Fruit fly (Drosophila melanogaster): Measurements from ENCODE around the gene shop.
A peak's percentile ranks its signal among the peaks of the same experiment; 100 is the strongest.

Gene shop

dm6 chrX:18848338-18849021, at the start of gene shop (continued):
- TF ChIP-seq esg (GFP tag; conservative IDR thresholded peaks at IDR 0.05) (peak; percentile 77), CG13894 (tag; optimal IDR thresholded peaks at IDR 0.05) (peak; percentile 46), pros (GFP tag; optimal IDR thresholded peaks at IDR 0.05) (no peak), CG18011 (GFP tag; optimal IDR thresholded peaks at IDR 0.05) (peak; percentile 58), Dbx (GFP tag; IDR thresholded peaks at IDR 0.05) (peak; percentile 76), Lim3 (GFP tag; IDR thresholded peaks at IDR 0.05) (no peak), Asciz (GFP tag; optimal IDR thresholded peaks at IDR 0.05) (peak; percentile 81), sc (optimal IDR thresholded peaks at IDR 0.05) (no peak), sc (GFP tag; optimal IDR thresholded peaks at IDR 0.05) (peak; percentile 63), CG9609 (GFP tag; optimal IDR thresholded peaks at IDR 0.05) (peak; percentile 64), gce (GFP tag; IDR thresholded peaks at IDR 0.05) (0 out of 3 replicates have a peak, but pooled peaks have one; percentile 57), CG30431 (GFP tag; optimal IDR thresholded peaks at IDR 0.05) (peak; percentile 59), sd (tag; optimal IDR thresholded peaks at IDR 0.05) (peak; percentile 58), CG3281 (GFP tag; optimal IDR thresholded peaks at IDR 0.05) (peak; percentile 90), CG7271 (tag; optimal IDR thresholded peaks at IDR 0.05) (peak; percentile 4), crp (GFP tag; optimal IDR thresholded peaks at IDR 0.05) (peak in 1 of 2 experiments; percentile 34), CG34422 (GFP tag; IDR thresholded peaks at IDR 0.05) (peak; percentile 96), Eip74EF (GFP tag; optimal IDR thresholded peaks at IDR 0.05) (peak in 1 of 2 experiments; percentile 77), CG1024 (GFP tag; IDR thresholded peaks at IDR 0.05) (peak; percentile 37; the same call in 1 of the 2 replicates), cas (GFP tag; IDR thresholded peaks at IDR 0.05) (no peak), bbx (GFP tag; IDR thresholded peaks at IDR 0.05; ENCODE audit: partially characterized antibody) (peak; percentile 36; the same call in 1 of the 2 replicates), org-1 (GFP tag; optimal IDR thresholded peaks at IDR 0.05) (peak; percentile 80), Dp (GFP tag; optimal IDR thresholded peaks at IDR 0.05) (no peak), gro (GFP tag; optimal IDR thresholded peaks at IDR 0.05) (peak; percentile 52), hkb (optimal IDR thresholded peaks at IDR 0.05) (no peak), hkb (GFP tag; IDR thresholded peaks at IDR 0.05) (peak; percentile 60), CG32772 (GFP tag; IDR thresholded peaks at IDR 0.05) (peak; percentile 46; the same call in 1 of the 2 replicates), cg (GFP tag; optimal IDR thresholded peaks at IDR 0.05) (no peak), Sry-β (GFP tag; optimal IDR thresholded peaks at IDR 0.05) (no peak), CG1792 (GFP tag; optimal IDR thresholded peaks at IDR 0.05) (peak; percentile 54), jumu (GFP tag; optimal IDR thresholded peaks at IDR 0.05) (peak; percentile 61), pzg (GFP tag; optimal IDR thresholded peaks at IDR 0.05) (peak; percentile 29), trem (tag; optimal IDR thresholded peaks at IDR 0.05) (peak; percentile 68), cwo (GFP tag; optimal IDR thresholded peaks at IDR 0.05) (peak; percentile 82), Ssrp (tag; optimal IDR thresholded peaks at IDR 0.05) (peak; percentile 87), ap (GFP tag; IDR thresholded peaks at IDR 0.05) (peak; percentile 40; the same call in 1 of the 2 replicates), CG16815 (GFP tag; optimal IDR thresholded peaks at IDR 0.05) (peak; percentile 78), Atf-2 (GFP tag; optimal IDR thresholded peaks at IDR 0.05) (peak; percentile 61), gem (tag; optimal IDR thresholded peaks at IDR 0.05) (peak; percentile 93), Taf1 (GFP tag; IDR thresholded peaks at IDR 0.05) (no peak), CG17328 (GFP tag; IDR thresholded peaks at IDR 0.05) (peak; percentile 62), Atf6 (GFP tag; IDR thresholded peaks at IDR 0.05) (peak; percentile 69), Oli (tag; optimal IDR thresholded peaks at IDR 0.05) (peak; percentile 91), CG7987 (GFP tag; optimal IDR thresholded peaks at IDR 0.05) (peak; percentile 55), Ets65A (GFP tag) (peak; percentile 97), CG2116 (GFP tag; optimal IDR thresholded peaks at IDR 0.05) (peak; percentile 48), zfh2 (GFP tag; optimal IDR thresholded peaks at IDR 0.05) (peak; percentile 81), CG4730 (GFP tag; IDR thresholded peaks at IDR 0.05) (peak; percentile 58), CG11398 (GFP tag; optimal IDR thresholded peaks at IDR 0.05) (peak; percentile 13)
